Fruit fly (Drosophila melanogaster): ENCODE results near the gene CG14891.

The CG14891 gene

DNA sequence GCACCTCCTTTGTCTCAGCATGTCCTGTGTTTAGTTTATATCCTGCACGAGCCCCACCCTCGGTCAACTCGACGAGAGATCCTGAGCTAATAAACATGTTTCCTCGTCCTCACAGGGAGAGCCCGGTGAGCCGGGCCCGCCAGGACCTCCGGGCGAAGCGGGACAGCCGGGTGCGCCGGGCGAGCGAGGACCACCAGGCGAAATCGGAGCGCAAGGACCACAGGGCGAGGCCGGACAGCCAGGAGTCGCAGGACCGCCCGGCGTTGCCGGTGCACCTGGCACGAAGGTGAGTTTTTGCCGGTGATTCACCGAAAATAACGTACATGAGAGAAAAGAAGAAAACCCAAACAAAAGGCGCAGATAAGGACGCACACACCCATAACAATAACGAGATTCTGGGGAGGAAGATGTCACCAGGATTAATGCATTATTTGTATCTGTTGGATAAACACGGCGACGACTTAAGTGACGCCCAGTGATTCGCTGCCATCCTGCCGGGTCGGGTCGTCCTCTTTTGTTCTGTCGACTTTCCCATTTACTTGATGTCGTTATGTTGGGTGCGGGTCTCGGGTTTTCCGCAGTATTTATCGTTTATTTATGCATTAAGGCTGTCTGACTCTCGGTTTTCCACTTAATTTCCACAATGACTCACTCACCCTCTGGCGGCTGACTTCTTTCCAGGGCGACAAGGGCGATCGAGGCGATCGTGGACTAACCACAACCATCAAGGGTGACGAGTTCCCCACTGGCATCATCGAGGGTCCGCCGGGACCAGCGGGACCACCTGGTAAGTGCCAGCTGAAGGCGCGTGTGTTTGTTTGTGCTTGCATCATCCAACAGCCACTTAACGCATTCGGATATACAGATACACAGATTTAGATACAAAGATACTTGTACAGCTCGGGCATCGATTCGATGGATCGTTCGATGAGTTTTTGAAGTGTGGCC lies 19.4 kb upstream of the CG14891 start (continued):
- TF ChIP-seq slbo (GFP tag; IDR thresholded peaks at IDR 0.05) (0 out of 2 replicates have a peak, but pooled peaks have one; percentile 21), CG14441 (GFP tag; IDR thresholded peaks at IDR 0.05) (no peak), CG14014 (GFP tag; IDR thresholded peaks at IDR 0.05) (no peak), HmgZ (tag; optimal IDR thresholded peaks at IDR 0.05) (no peak), bab2 (GFP tag; optimal IDR thresholded peaks at IDR 0.05) (no peak), salm (tag; optimal IDR thresholded peaks at IDR 0.05) (no peak)

DNA sequence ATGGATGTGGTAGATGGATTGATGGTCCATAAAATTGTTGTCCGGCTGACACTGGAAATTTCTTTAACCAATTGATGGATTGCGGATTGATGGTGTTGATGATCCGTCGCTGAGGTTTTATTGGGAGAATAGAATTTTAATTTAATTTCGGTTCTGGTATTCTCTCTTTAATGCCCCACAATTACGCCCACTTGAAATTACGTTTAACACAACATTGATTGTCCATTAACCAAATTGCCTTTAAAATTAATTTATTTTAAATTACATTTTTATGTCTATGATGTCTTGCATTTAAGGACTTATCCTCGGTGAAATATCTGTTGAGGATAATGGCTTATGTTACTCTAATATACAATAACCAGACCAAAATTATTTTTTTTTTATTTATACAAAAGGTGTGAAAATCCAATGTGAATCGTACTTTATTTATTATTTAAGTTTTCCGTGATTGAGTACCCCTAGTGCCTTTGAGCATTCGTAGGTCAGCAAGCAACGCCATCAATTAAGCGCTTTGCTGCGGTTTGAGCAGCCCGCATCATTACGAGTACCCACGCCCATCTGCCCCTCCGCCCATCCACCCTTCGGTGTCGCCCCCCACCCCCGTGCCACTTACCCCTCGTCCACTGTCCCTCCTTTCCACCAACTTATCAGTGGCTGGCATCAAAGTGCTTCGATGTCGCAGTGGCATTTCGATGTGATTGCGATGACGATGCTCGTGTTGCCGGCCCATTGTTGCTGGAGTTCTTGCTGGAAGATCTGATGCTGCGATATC lies 17.7 kb upstream of the CG14891 start:
- no peak for TF ChIP-seq CG8924 (tag; optimal IDR thresholded peaks at IDR 0.05)
- no peak for TF ChIP-seq rib (GFP tag; IDR thresholded peaks at IDR 0.05)
- TF ChIP-seq CG16813 (GFP tag; IDR thresholded peaks at IDR 0.05; ENCODE audit: partially characterized antibody), result no peak
- 0 out of 3 replicates have a peak, but pooled peaks have one; percentile 28 for TF ChIP-seq sr (GFP tag; IDR thresholded peaks at IDR 0.05)
- no peak for TF ChIP-seq CG6791 (GFP tag; IDR thresholded peaks at IDR 0.05; ENCODE audit: partially characterized antibody)
- TF ChIP-seq otp (GFP tag; IDR thresholded peaks at IDR 0.05), result no peak
- no peak for TF ChIP-seq az2 (GFP tag; optimal IDR thresholded peaks at IDR 0.05)
- TF ChIP-seq crol (GFP tag; IDR thresholded peaks at IDR 0.05), result peak; percentile 92
- peak; percentile 24 for TF ChIP-seq grn (GFP tag; optimal IDR thresholded peaks at IDR 0.05)
- TF ChIP-seq CG9932 (GFP tag; IDR thresholded peaks at IDR 0.05), result no peak
- TF ChIP-seq D19A (tag; optimal IDR thresholded peaks at IDR 0.05), result peak; percentile 40
- no peak for TF ChIP-seq da (GFP tag; optimal IDR thresholded peaks at IDR 0.05)
- peak; percentile 51; the same call in 1 of the 2 replicates for TF ChIP-seq chm (GFP tag; IDR thresholded peaks at IDR 0.05)
- TF ChIP-seq CG30403 (GFP tag; optimal IDR thresholded peaks at IDR 0.05), result peak; percentile 20
- no peak for TF ChIP-seq CG13775 (GFP tag; optimal IDR thresholded peaks at IDR 0.05)
- TF ChIP-seq CG12155 (GFP tag; optimal IDR thresholded peaks at IDR 0.05), result no peak
- TF ChIP-seq Asciz (GFP tag; optimal IDR thresholded peaks at IDR 0.05), result no peak
- TF ChIP-seq CG11456 (GFP tag; IDR thresholded peaks at IDR 0.05), result no peak
- 0 out of 3 replicates have a peak, but pooled peaks have one; percentile 32 for TF ChIP-seq CG34422 (GFP tag; IDR thresholded peaks at IDR 0.05)
- TF ChIP-seq CG7786 (GFP tag; optimal IDR thresholded peaks at IDR 0.05), result no peak
- no peak for TF ChIP-seq CG18011 (GFP tag; optimal IDR thresholded peaks at IDR 0.05)
- TF ChIP-seq CG11504 (tag; optimal IDR thresholded peaks at IDR 0.05), result peak; percentile 44
- TF ChIP-seq CG10147 (GFP tag; optimal IDR thresholded peaks at IDR 0.05), result no peak
- TF ChIP-seq aop (GFP tag; IDR thresholded peaks at IDR 0.05), result no peak
- no peak for TF ChIP-seq h (optimal IDR thresholded peaks at IDR 0.05)
- no peak for TF ChIP-seq CG4730 (GFP tag; IDR thresholded peaks at IDR 0.05)
- TF ChIP-seq CG17361 (GFP tag; IDR thresholded peaks at IDR 0.05), result peak; percentile 58; the same call in 2 of the 3 replicates
- TF ChIP-seq CG2678 (tag; optimal IDR thresholded peaks at IDR 0.05), result peak; percentile 59
- no peak for TF ChIP-seq Dip2 (GFP tag; IDR thresholded peaks at IDR 0.05)
- TF ChIP-seq fd3F (GFP tag; optimal IDR thresholded peaks at IDR 0.05), result no peak
- peak; percentile 18 for TF ChIP-seq CG4424 (GFP tag; optimal IDR thresholded peaks at IDR 0.05)
- no peak for TF ChIP-seq CG17829 (tag; optimal IDR thresholded peaks at IDR 0.05)
- TF ChIP-seq CG2116 (GFP tag; optimal IDR thresholded peaks at IDR 0.05), result no peak
- TF ChIP-seq CG8290 (GFP tag; optimal IDR thresholded peaks at IDR 0.05), result no peak
- no peak for TF ChIP-seq CG8290 (tag; optimal IDR thresholded peaks at IDR 0.05)
- TF ChIP-seq HLH3B (GFP tag; IDR thresholded peaks at IDR 0.05), result no peak
- TF ChIP-seq gcm (GFP tag; optimal IDR thresholded peaks at IDR 0.05), result peak; percentile 81
- no peak for TF ChIP-seq CG15514 (GFP tag; optimal IDR thresholded peaks at IDR 0.05)
- peak; percentile 62; the same call in 1 of the 4 replicates for TF ChIP-seq chinmo (GFP tag; IDR thresholded peaks at IDR 0.05; ENCODE audit: partially characterized antibody)
- 0 out of 2 replicates have a peak, but pooled peaks have one; percentile 24 for TF ChIP-seq ato (GFP tag; IDR thresholded peaks at IDR 0.05; ENCODE audit: partially characterized antibody)

All from whole organism, embryonic.